Worm (Caenorhabditis elegans) whole organism, L1 larva: Measurements from ENCODE around the gene srw-32.

Source experiments
- mef-2 ChIP-seq: fragments of 150-350 bp; optimal IDR thresholded peaks from 2 replicates; lab custom pipeline; 2014; ENCODE audit warnings: missing biosample characterization, missing genetic modification characterization
- nhr-76 ChIP-seq: sonication (generic microtip); optimal IDR thresholded peaks from 2 replicates; lab custom pipeline; 2017; ENCODE audit warnings: missing biosample characterization, missing genetic modification characterization
- pag-3 ChIP-seq: sonication (generic microtip); optimal IDR thresholded peaks from 2 replicates; lab custom pipeline; 2017; ENCODE audit warnings: missing genetic modification characterization, mild to moderate bottlenecking, missing compliant biosample characterization, antibody characterized with exemption, borderline replicate concordance; ENCODE audit not compliant: insufficient read depth
- tbx-2 ChIP-seq: sonication (generic microtip); optimal IDR thresholded peaks from 2 replicates; lab custom pipeline; 2016; ENCODE audit warnings: missing genetic modification characterization, missing compliant biosample characterization
- zip-4 ChIP-seq: fragments of 200-800 bp; sonication (Bioruptor generic); optimal IDR thresholded peaks from 2 replicates; lab custom pipeline; 2018; ENCODE audit warnings: mild to moderate bottlenecking, missing genetic modification characterization, moderate library complexity, missing compliant biosample characterization

Gene srw-32

ce11 chrV:17558946-17559345 is 50.4 kb downstream of the srw-32 start, which contains the start of gene fbxa-172:
Gene fbxa-172, plus strand, starts transcription at chrV:17559246.
- TF ChIP-seq pag-3 (tag; lab: Kevin White, UChicago) (no peak), nhr-76 (tag; lab: Kevin White, UChicago) (no peak), tbx-2 (tag; lab: Kevin White, UChicago) (no peak), zip-4 (GFP tag; lab: Kevin White, UChicago) (no peak), mef-2 (no peak)
